Worm (Caenorhabditis elegans): ENCODE measurements around the gene F43C9.2.

DNA sequence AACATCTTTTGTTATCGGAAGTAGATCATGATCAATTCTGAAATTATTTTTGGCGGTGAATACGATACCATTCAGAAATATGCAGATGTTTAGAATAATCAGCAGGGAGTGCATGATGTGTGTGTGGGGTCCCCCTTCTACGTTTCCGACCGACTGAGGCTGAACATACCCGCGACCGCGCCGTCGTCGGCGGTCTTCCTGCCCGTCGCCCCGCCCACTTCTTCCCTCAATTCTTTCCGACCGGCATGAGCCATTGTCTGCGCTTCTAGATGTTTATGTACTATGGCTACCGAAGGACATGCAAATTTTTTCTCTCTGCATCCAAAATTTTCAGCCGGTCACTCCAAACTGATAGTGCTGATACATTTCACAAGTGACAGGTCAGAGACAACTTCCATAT is 39.4 kb upstream of the F43C9.2 start:
- TF ChIP-seq ama-1 (optimal IDR thresholded peaks at IDR 0.05) = no peak
- no peak for TF ChIP-seq unc-62 (GFP tag; optimal IDR thresholded peaks at IDR 0.05)
- TF ChIP-seq nhr-237 (tag; optimal IDR thresholded peaks at IDR 0.05) = no peak

Measured in whole organism, L3 larva.